Fruit fly (Drosophila melanogaster) whole organism, embryonic: ENCODE results near the gene Obp99b.

Experiments
- CG1024 ChIP-seq: fragments of 200-800 bp; sonication (Bioruptor generic); IDR thresholded peaks from 2 replicates; pipeline ENCODE4 v1.3.6; 2022; ENCODE audit warnings: missing biosample characterization, missing genetic modification characterization
- CG10462 ChIP-seq: fragments of 200-800 bp; sonication (Bioruptor generic); optimal IDR thresholded peaks from 2 replicates; lab custom pipeline; 2016; ENCODE audit warnings: missing biosample characterization, missing genetic modification characterization
- CG10565 ChIP-seq: fragments of 200-800 bp; sonication (Bioruptor generic); optimal IDR thresholded peaks from 3 replicates; lab custom pipeline; 2016; ENCODE audit warnings: missing biosample characterization, mild to moderate bottlenecking, missing genetic modification characterization
- CG12104 ChIP-seq: fragments of 200-800 bp; sonication (Bioruptor generic); optimal IDR thresholded peaks from 3 replicates; lab custom pipeline; 2016; ENCODE audit warnings: missing biosample characterization, missing genetic modification characterization
- CG12299 ChIP-seq: fragments of 200-800 bp; sonication (Bioruptor generic); optimal IDR thresholded peaks from 2 replicates; lab custom pipeline; 2018; ENCODE audit warnings: missing biosample characterization, mild to moderate bottlenecking, missing genetic modification characterization
- CG12769 ChIP-seq: fragments of 200-800 bp; sonication (Bioruptor generic); optimal IDR thresholded peaks from 2 replicates; lab custom pipeline; 2019; ENCODE audit warnings: missing biosample characterization, mild to moderate bottlenecking, missing genetic modification characterization, moderate library complexity
- CG12942 ChIP-seq: fragments of 200-800 bp; sonication (Bioruptor generic); optimal IDR thresholded peaks from 3 replicates; lab custom pipeline; 2016; ENCODE audit warnings: missing biosample characterization, missing genetic modification characterization
- CG13894 ChIP-seq: fragments of 200-800 bp; sonication (Bioruptor generic); optimal IDR thresholded peaks from 3 replicates; lab custom pipeline; 2018; ENCODE audit warnings: missing biosample characterization, mild to moderate bottlenecking, missing genetic modification characterization, moderate library complexity
- CG14441 ChIP-seq: fragments of 200-800 bp; sonication (Bioruptor generic); IDR thresholded peaks from 2 replicates; pipeline ENCODE4 v1.3.6; 2022; ENCODE audit warnings: missing biosample characterization, missing genetic modification characterization
- CG16863 ChIP-seq: fragments of 200-800 bp; sonication (Bioruptor generic); optimal IDR thresholded peaks from 3 replicates; lab custom pipeline; 2016; ENCODE audit warnings: missing biosample characterization, missing genetic modification characterization
- CG18599 ChIP-seq: fragments of 200-800 bp; sonication (Bioruptor generic); optimal IDR thresholded peaks from 3 replicates; lab custom pipeline; 2017; ENCODE audit warnings: missing biosample characterization, missing genetic modification characterization, mild to moderate bottlenecking, moderate library complexity, missing genetic modification reagents
- CG2199 ChIP-seq: fragments of 200-800 bp; sonication (Bioruptor generic); IDR thresholded peaks from 3 replicates; pipeline ENCODE4 v1.3.6; 2022; ENCODE audit warnings: missing biosample characterization, missing genetic modification characterization
- CG30020 ChIP-seq: fragments of 200-800 bp; optimal IDR thresholded peaks from 2 replicates; lab custom pipeline; 2019; ENCODE audit warnings: missing biosample characterization, mild to moderate bottlenecking, missing genetic modification characterization, moderate library complexity
- CG3065 ChIP-seq: fragments of 200-800 bp; sonication (Bioruptor generic); optimal IDR thresholded peaks from 2 replicates; lab custom pipeline; 2016; ENCODE audit warnings: missing biosample characterization, missing genetic modification characterization
- CG34422 ChIP-seq: fragments of 200-800 bp; sonication (Bioruptor generic); IDR thresholded peaks from 3 replicates; pipeline ENCODE4 v1.3.6; 2022; ENCODE audit warnings: missing biosample characterization, missing genetic modification characterization
- CG5953 ChIP-seq: fragments of 200-800 bp; sonication (Bioruptor generic); IDR thresholded peaks from 2 replicates; pipeline ENCODE4 v1.3.6; 2022; ENCODE audit warnings: missing biosample characterization, missing genetic modification characterization
- CG7987 ChIP-seq: fragments of 200-800 bp; sonication (Bioruptor generic); optimal IDR thresholded peaks from 2 replicates; lab custom pipeline; 2018; ENCODE audit warnings: missing biosample characterization, mild to moderate bottlenecking, missing genetic modification characterization, moderate library complexity
- CG8089 ChIP-seq: fragments of 200-800 bp; sonication (Bioruptor generic); optimal IDR thresholded peaks from 3 replicates; lab custom pipeline; 2016; ENCODE audit warnings: missing biosample characterization, missing genetic modification characterization
- CG8359 ChIP-seq: fragments of 200-800 bp; sonication (Bioruptor generic); optimal IDR thresholded peaks from 2 replicates; lab custom pipeline; 2017; ENCODE audit warnings: missing biosample characterization, mild to moderate bottlenecking, missing genetic modification characterization, borderline replicate concordance
- CG9215 ChIP-seq: fragments of 200-800 bp; sonication (Bioruptor generic); IDR thresholded peaks from 2 replicates; pipeline ENCODE4 v1.3.6; 2022; ENCODE audit warnings: missing biosample characterization, missing genetic modification characterization
- CG9437 ChIP-seq: fragments of 200-800 bp; sonication (Bioruptor generic); optimal IDR thresholded peaks from 2 replicates; lab custom pipeline; 2018; ENCODE audit warnings: missing biosample characterization, mild to moderate bottlenecking, missing genetic modification characterization
- CG9817 ChIP-seq: fragments of 200-800 bp; sonication (Bioruptor generic); optimal IDR thresholded peaks from 2 replicates; lab custom pipeline; 2018; ENCODE audit warnings: missing biosample characterization, mild to moderate bottlenecking, missing genetic modification characterization, moderate library complexity
- CkIIα-i1 ChIP-seq: fragments of 200-800 bp; sonication (Bioruptor generic); IDR thresholded peaks from 2 replicates; pipeline ENCODE4 v1.3.6; 2022; ENCODE audit warnings: missing biosample characterization, missing genetic modification characterization
- D ChIP-seq, 2 experiments: fragments of 200-800 bp in 1 of 2; fragments of >200 bp in 1 of 2; sonication (Bioruptor generic) in 1 of 2; optimal IDR thresholded peaks; 2 replicates in 1 of 2; 3 replicates in 1 of 2; lab custom pipeline; 2017; ENCODE audit warnings: mild to moderate bottlenecking in 1 of 2, missing biosample characterization in 1 of 2, missing genetic modification characterization in 1 of 2, missing genetic modification reagents in 1 of 2
- Dad ChIP-seq: fragments of 200-800 bp; sonication (Bioruptor generic); optimal IDR thresholded peaks from 3 replicates; lab custom pipeline; 2016; ENCODE audit warnings: missing biosample characterization, missing genetic modification characterization
- Elba2 ChIP-seq: fragments of 200-800 bp; sonication (Bioruptor generic); optimal IDR thresholded peaks from 3 replicates; lab custom pipeline; 2016; ENCODE audit warnings: missing biosample characterization, missing genetic modification characterization
- Ets97D ChIP-seq: fragments of 200-800 bp; sonication (Bioruptor generic); optimal IDR thresholded peaks from 3 replicates; lab custom pipeline; 2016; ENCODE audit warnings: missing biosample characterization, missing genetic modification characterization
- Fer3 ChIP-seq: fragments of 200-800 bp; sonication (Bioruptor generic); optimal IDR thresholded peaks from 2 replicates; lab custom pipeline; 2018; ENCODE audit warnings: missing biosample characterization, mild to moderate bottlenecking, missing genetic modification characterization, moderate library complexity
- H15 ChIP-seq: fragments of 200-800 bp; sonication (Bioruptor generic); IDR thresholded peaks from 3 replicates; pipeline ENCODE4 v1.3.6; 2022; ENCODE audit warnings: missing biosample characterization, missing genetic modification characterization
- HLH54F ChIP-seq: fragments of 200-800 bp; sonication (Bioruptor generic); optimal IDR thresholded peaks from 3 replicates; lab custom pipeline; 2016; ENCODE audit warnings: missing biosample characterization, missing genetic modification characterization
- Hand ChIP-seq: fragments of 200-800 bp; sonication (Bioruptor generic); optimal IDR thresholded peaks from 2 replicates; lab custom pipeline; 2017; ENCODE audit warnings: mild to moderate bottlenecking, missing biosample characterization, missing genetic modification reagents, missing genetic modification characterization
- Mad ChIP-seq: fragments of 200-800 bp; sonication (Bioruptor generic); optimal IDR thresholded peaks from 2 replicates; lab custom pipeline; 2016; ENCODE audit warnings: missing biosample characterization, missing genetic modification characterization
- Ptx1 ChIP-seq: fragments of 200-800 bp; sonication (Bioruptor generic); IDR thresholded peaks from 2 replicates; pipeline ENCODE4 v1.3.6; 2022; ENCODE audit warnings: missing biosample characterization, missing genetic modification characterization
- Sry-δ ChIP-seq: fragments of 200-800 bp; sonication (Bioruptor generic); optimal IDR thresholded peaks from 2 replicates; lab custom pipeline; 2016; ENCODE audit warnings: missing biosample characterization, missing genetic modification characterization
- ap ChIP-seq: fragments of 200-800 bp; sonication (Bioruptor generic); IDR thresholded peaks from 2 replicates; pipeline ENCODE4 v1.3.6; 2022; ENCODE audit warnings: missing biosample characterization, missing genetic modification characterization
- dmrt11E ChIP-seq: fragments of 200-800 bp; sonication (Bioruptor generic); optimal IDR thresholded peaks from 3 replicates; lab custom pipeline; 2018; ENCODE audit warnings: missing biosample characterization, mild to moderate bottlenecking, missing genetic modification characterization, moderate library complexity
- dmrt99B ChIP-seq: fragments of 200-800 bp; sonication (Bioruptor generic); optimal IDR thresholded peaks from 2 replicates; lab custom pipeline; 2018; ENCODE audit warnings: missing biosample characterization, mild to moderate bottlenecking, missing genetic modification characterization, moderate library complexity
- fru ChIP-seq: fragments of >200 bp; optimal IDR thresholded peaks from 2 replicates; lab custom pipeline; 2017
- gfzf ChIP-seq: fragments of 200-800 bp; sonication (Bioruptor generic); optimal IDR thresholded peaks from 2 replicates; lab custom pipeline; 2016; ENCODE audit warnings: missing biosample characterization, mild to moderate bottlenecking, missing genetic modification characterization, moderate library complexity
- hbn ChIP-seq: fragments of 200-800 bp; sonication (Bioruptor generic); IDR thresholded peaks from 2 replicates; pipeline ENCODE4 v1.3.6; 2022; ENCODE audit warnings: missing biosample characterization, missing genetic modification characterization; ENCODE audit not compliant: partially characterized antibody
- jumu ChIP-seq: fragments of 200-800 bp; sonication (Bioruptor generic); optimal IDR thresholded peaks from 3 replicates; lab custom pipeline; 2016; ENCODE audit warnings: missing biosample characterization, missing genetic modification characterization
- ken ChIP-seq: fragments of 200-800 bp; sonication (Bioruptor generic); IDR thresholded peaks from 3 replicates; pipeline ENCODE4 v1.3.6; 2022; ENCODE audit warnings: missing biosample characterization, missing genetic modification characterization
- mirr ChIP-seq: fragments of 200-800 bp; sonication (Bioruptor generic); optimal IDR thresholded peaks from 3 replicates; lab custom pipeline; 2018; ENCODE audit warnings: missing biosample characterization, mild to moderate bottlenecking, missing genetic modification characterization
- pan ChIP-seq, 4 experiments: fragments of >200 bp in 3 of 4; fragments of 200-800 bp in 1 of 4; sonication (Bioruptor generic) in 1 of 4; optimal IDR thresholded peaks in 3 of 4; IDR thresholded peaks in 1 of 4; 2 replicates each; pipeline versions ENCODE4 v1.3.6 to Lab custom; 2017 to 2022; ENCODE audit warnings: missing biosample characterization in 2 of 4, missing genetic modification characterization in 2 of 4, mixed read lengths in 1 of 4
- slbo ChIP-seq: fragments of 200-800 bp; sonication (Bioruptor generic); IDR thresholded peaks from 2 replicates; pipeline ENCODE4 v1.3.6; 2022; ENCODE audit warnings: missing biosample characterization, missing genetic modification characterization
- tll ChIP-seq, 2 experiments: fragments of 200-800 bp in 1 of 2; fragments of >200 bp in 1 of 2; sonication (Bioruptor generic) in 1 of 2; optimal IDR thresholded peaks; 2 replicates each; lab custom pipeline; 2017 to 2019; ENCODE audit warnings: missing biosample characterization in 2 of 2, missing genetic modification characterization in 2 of 2, mild to moderate bottlenecking in 1 of 2, moderate library complexity in 1 of 2
- usp ChIP-seq: fragments of >200 bp; optimal IDR thresholded peaks from 2 replicates; lab custom pipeline; 2017; ENCODE audit warnings: missing biosample characterization, missing genetic modification characterization
- vfl ChIP-seq: fragments of 200-800 bp; sonication (Bioruptor generic); optimal IDR thresholded peaks from 2 replicates; lab custom pipeline; 2016; ENCODE audit warnings: missing biosample characterization, missing genetic modification characterization
- wor ChIP-seq: fragments of 200-800 bp; sonication (Bioruptor generic); IDR thresholded peaks from 2 replicates; pipeline ENCODE4 v1.3.6; 2022; ENCODE audit warnings: missing biosample characterization, missing genetic modification characterization
- zfh1 ChIP-seq: fragments of 200-800 bp; sonication (Bioruptor generic); IDR thresholded peaks from 3 replicates; pipeline ENCODE4 v1.3.6; 2022; ENCODE audit warnings: missing biosample characterization, missing genetic modification characterization

The Obp99b gene

dm6 chr3R:29675333-29675732, 41.4 kb downstream of the Obp99b start, which contains the start of the genes Bub3 and Cap-D2 (continued):
- TF ChIP-seq Dad (peak; percentile 65), fru (lab: Kevin White, UChicago) (no peak), mirr (no peak), vfl (peak; percentile 71), Elba2 (GFP tag; lab: Kevin White, UChicago) (peak; percentile 47), Hand (GFP tag; lab: Kevin White, UChicago) (peak; percentile 22), CG12769 (tag; lab: Kevin White, UChicago) (no peak), tll (GFP tag; optimal IDR thresholded peaks at IDR 0.05; lab: Kevin White, UChicago) (no peak), hbn (GFP tag; lab: Robert Waterston, UW) (peak; percentile 85), CG9817 (tag; lab: Kevin White, UChicago) (peak; percentile 75), zfh1 (GFP tag; lab: Robert Waterston, UW) (peak; percentile 46; the same call in 1 of the 3 replicates), CG16863 (GFP tag; lab: Kevin White, UChicago) (peak; percentile 66), Fer3 (tag; lab: Kevin White, UChicago) (peak; percentile 60), ken (peak; percentile 67; the same call in 2 of the 3 replicates), CG12104 (GFP tag; lab: Kevin White, UChicago) (peak; percentile 6), CG13894 (tag; lab: Kevin White, UChicago) (no peak), jumu (GFP tag; lab: Kevin White, UChicago) (peak; percentile 86), CG9215 (GFP tag; lab: Robert Waterston, UW) (peak; percentile 53), wor (GFP tag; lab: Robert Waterston, UW) (peak; percentile 64), CG10565 (GFP tag; lab: Kevin White, UChicago) (peak; percentile 19), slbo (GFP tag; lab: Robert Waterston, UW) (peak; percentile 81), gfzf (GFP tag; lab: Kevin White, UChicago) (peak; percentile 20), CG8359 (GFP tag; lab: Kevin White, UChicago) (no peak), CG5953 (GFP tag; lab: Robert Waterston, UW) (no peak), H15 (GFP tag; lab: Robert Waterston, UW) (no peak), CG2199 (GFP tag; lab: Robert Waterston, UW) (no peak), CG7987 (peak; percentile 13), CG12942 (GFP tag; lab: Kevin White, UChicago) (peak; percentile 57), CG18599 (GFP tag; lab: Kevin White, UChicago) (peak; percentile 60), D (optimal IDR thresholded peaks at IDR 0.05; lab: Kevin White, UChicago) (no peak), D (GFP tag; optimal IDR thresholded peaks at IDR 0.05; lab: Kevin White, UChicago) (peak; percentile 51), Ptx1 (GFP tag; lab: Robert Waterston, UW) (peak; percentile 41; the same call in 1 of the 2 replicates), pan (optimal IDR thresholded peaks at IDR 0.05; lab: Kevin White, UChicago) (no peak), pan (GFP tag; optimal IDR thresholded peaks at IDR 0.05 in 1 of 2, IDR thresholded peaks at IDR 0.05 in 1 of 2) (peak in 1 of 2 experiments; percentile 63), Sry-δ (GFP tag; lab: Kevin White, UChicago) (peak; percentile 97), CG14441 (peak; percentile 70), Mad (GFP tag; lab: Kevin White, UChicago) (peak; percentile 61), CG8089 (peak; percentile 73), CG3065 (GFP tag; lab: Kevin White, UChicago) (no peak), ap (GFP tag; lab: Robert Waterston, UW) (peak; percentile 65; the same call in 1 of the 2 replicates), CG1024 (GFP tag; lab: Robert Waterston, UW) (peak; percentile 67; the same call in 1 of the 2 replicates), CG10462 (peak; percentile 35), CG12299 (tag; lab: Kevin White, UChicago) (peak; percentile 51), dmrt99B (no peak), dmrt11E (tag; lab: Kevin White, UChicago) (peak; percentile 67), HLH54F (GFP tag; lab: Kevin White, UChicago) (peak; percentile 72), CG30020 (tag; lab: Kevin White, UChicago) (no peak), CG34422 (peak; percentile 77), Ets97D (peak; percentile 83), CG9437 (GFP tag; lab: Kevin White, UChicago) (peak; percentile 31), usp (GFP tag; lab: Kevin White, UChicago) (no peak), CkIIα-i1 (GFP tag; lab: Robert Waterston, UW) (no peak)
